Fruit fly (Drosophila melanogaster) whole organism, embryonic: ENCODE data around the gene Ssu72.

Experiments used
- Abd-B ChIP-seq: fragments of 200-800 bp; sonication (Bioruptor generic); optimal IDR thresholded peaks from 2 replicates; lab custom pipeline; 2018; ENCODE audit warnings: missing biosample characterization, mild to moderate bottlenecking, missing genetic modification characterization, moderate library complexity
- Ada2b ChIP-seq: fragments of 200-800 bp; sonication (Bioruptor generic); IDR thresholded peaks from 2 replicates; pipeline ENCODE4 v1.3.6; 2022; ENCODE audit warnings: missing biosample characterization, missing genetic modification characterization
- Adf1 ChIP-seq: fragments of 200-800 bp; sonication (Bioruptor generic); IDR thresholded peaks from 2 replicates; pipeline ENCODE4 v1.3.6; 2022; ENCODE audit warnings: missing biosample characterization, missing genetic modification characterization
- Asciz ChIP-seq: fragments of 200-800 bp; sonication (Bioruptor generic); optimal IDR thresholded peaks from 2 replicates; lab custom pipeline; 2017; ENCODE audit warnings: missing biosample characterization, mild to moderate bottlenecking, missing genetic modification characterization, missing genetic modification reagents
- Awh ChIP-seq: fragments of 200-800 bp; sonication (Bioruptor generic); IDR thresholded peaks from 2 replicates; pipeline ENCODE4, ENCODE4 v1.3.6; 2022; ENCODE audit warnings: missing biosample characterization, missing genetic modification characterization
- BtbVII ChIP-seq: fragments of 200-800 bp; sonication (Bioruptor generic); optimal IDR thresholded peaks from 3 replicates; lab custom pipeline; 2017; ENCODE audit warnings: missing biosample characterization, mild to moderate bottlenecking, missing genetic modification characterization
- C15 ChIP-seq: fragments of 200-800 bp; sonication (Bioruptor generic); IDR thresholded peaks from 3 replicates; pipeline ENCODE4 v1.3.6; 2022; ENCODE audit warnings: missing biosample characterization, missing genetic modification characterization
- CG10147 ChIP-seq: fragments of 200-800 bp; sonication (Bioruptor generic); optimal IDR thresholded peaks from 2 replicates; lab custom pipeline; 2019; ENCODE audit warnings: missing biosample characterization, mild to moderate bottlenecking, missing genetic modification characterization, moderate library complexity
- CG10321 ChIP-seq: fragments of 200-800 bp; sonication (Bioruptor generic); IDR thresholded peaks from 2 replicates; pipeline ENCODE4 v1.3.6; 2022; ENCODE audit warnings: missing biosample characterization, missing genetic modification characterization
- CG10565 ChIP-seq: fragments of 200-800 bp; sonication (Bioruptor generic); optimal IDR thresholded peaks from 3 replicates; lab custom pipeline; 2016; ENCODE audit warnings: missing biosample characterization, mild to moderate bottlenecking, missing genetic modification characterization
- CG10654 ChIP-seq: fragments of 200-800 bp; sonication (Bioruptor generic); optimal IDR thresholded peaks from 2 replicates; lab custom pipeline; 2016; ENCODE audit warnings: missing biosample characterization, missing genetic modification characterization
- CG11085 ChIP-seq: fragments of 200-800 bp; sonication (Bioruptor generic); IDR thresholded peaks from 2 replicates; pipeline ENCODE4 v1.3.6; 2022; ENCODE audit warnings: missing biosample characterization, missing genetic modification characterization
- CG11695 ChIP-seq: fragments of 200-800 bp; sonication (Bioruptor generic); IDR thresholded peaks from 3 replicates; pipeline ENCODE4 v1.3.6; 2022; ENCODE audit warnings: missing biosample characterization, missing genetic modification characterization
- CG11723 ChIP-seq: fragments of 200-800 bp; sonication (Bioruptor generic); optimal IDR thresholded peaks from 2 replicates; lab custom pipeline; 2017; ENCODE audit warnings: missing biosample characterization, mild to moderate bottlenecking, missing genetic modification characterization
- CG12155 ChIP-seq: fragments of 200-800 bp; sonication (Bioruptor generic); optimal IDR thresholded peaks from 3 replicates; lab custom pipeline; 2016; ENCODE audit warnings: missing biosample characterization, missing genetic modification characterization
- CG12659 ChIP-seq: fragments of 200-800 bp; sonication (Bioruptor generic); optimal IDR thresholded peaks from 3 replicates; lab custom pipeline; 2017; ENCODE audit warnings: mild to moderate bottlenecking, missing biosample characterization, missing genetic modification reagents, missing genetic modification characterization
- CG16815 ChIP-seq: fragments of 200-800 bp; sonication (Bioruptor generic); optimal IDR thresholded peaks from 3 replicates; lab custom pipeline; 2017; ENCODE audit warnings: missing biosample characterization, mild to moderate bottlenecking, missing genetic modification characterization
- CG2120 ChIP-seq: fragments of 200-800 bp; sonication (Bioruptor generic); optimal IDR thresholded peaks from 3 replicates; lab custom pipeline; 2016; ENCODE audit warnings: missing biosample characterization, missing genetic modification characterization
- CG31388 ChIP-seq: fragments of 200-800 bp; sonication (Bioruptor generic); optimal IDR thresholded peaks from 2 replicates; lab custom pipeline; 2016; ENCODE audit warnings: missing biosample characterization, missing genetic modification characterization
- CG34376 ChIP-seq: fragments of 200-800 bp; sonication (Bioruptor generic); optimal IDR thresholded peaks from 2 replicates; lab custom pipeline; 2018; ENCODE audit warnings: missing biosample characterization, mild to moderate bottlenecking, missing genetic modification characterization
- CG3726 ChIP-seq: fragments of 200-800 bp; sonication (Bioruptor generic); IDR thresholded peaks from 3 replicates; pipeline ENCODE4, ENCODE4 v1.3.6; 2022; ENCODE audit warnings: missing biosample characterization, missing genetic modification characterization
- CG4360 ChIP-seq: fragments of 200-800 bp; sonication (Bioruptor generic); IDR thresholded peaks from 2 replicates; pipeline ENCODE4 v1.3.6; 2022; ENCODE audit warnings: missing biosample characterization, missing genetic modification characterization
- CG4404 ChIP-seq: fragments of 200-800 bp; sonication (Bioruptor generic); IDR thresholded peaks from 2 replicates; pipeline ENCODE4 v1.3.6; 2022; ENCODE audit warnings: missing biosample characterization, missing genetic modification characterization
- CG6175 ChIP-seq: fragments of 200-800 bp; sonication (Bioruptor generic); IDR thresholded peaks from 3 replicates; pipeline ENCODE4 v1.3.6; 2022; ENCODE audit warnings: missing biosample characterization, missing genetic modification characterization
- CG9215 ChIP-seq: fragments of 200-800 bp; sonication (Bioruptor generic); IDR thresholded peaks from 2 replicates; pipeline ENCODE4 v1.3.6; 2022; ENCODE audit warnings: missing biosample characterization, missing genetic modification characterization
- Dek ChIP-seq: fragments of 200-800 bp; sonication (Bioruptor generic); optimal IDR thresholded peaks from 3 replicates; lab custom pipeline; 2019; ENCODE audit warnings: missing biosample characterization, mild to moderate bottlenecking, missing genetic modification characterization, moderate library complexity
- Fer3 ChIP-seq: fragments of 200-800 bp; sonication (Bioruptor generic); optimal IDR thresholded peaks from 2 replicates; lab custom pipeline; 2018; ENCODE audit warnings: missing biosample characterization, mild to moderate bottlenecking, missing genetic modification characterization, moderate library complexity
- Hmr ChIP-seq: fragments of 200-800 bp; sonication (Bioruptor generic); optimal IDR thresholded peaks from 3 replicates; lab custom pipeline; 2017; ENCODE audit warnings: mild to moderate bottlenecking, missing biosample characterization, missing genetic modification reagents, missing genetic modification characterization
- Jarid2 ChIP-seq: fragments of 200-800 bp; sonication (Bioruptor generic); optimal IDR thresholded peaks from 3 replicates; lab custom pipeline; 2017; ENCODE audit warnings: mild to moderate bottlenecking, missing biosample characterization, missing genetic modification reagents, missing genetic modification characterization
- MBD-R2 ChIP-seq: fragments of 200-800 bp; sonication (Bioruptor generic); IDR thresholded peaks from 2 replicates; pipeline ENCODE4 v1.3.6; 2022; ENCODE audit warnings: missing biosample characterization, missing genetic modification characterization
- PHDP ChIP-seq: fragments of 200-800 bp; sonication (Bioruptor generic); optimal IDR thresholded peaks from 3 replicates; lab custom pipeline; 2018; ENCODE audit warnings: missing biosample characterization, mild to moderate bottlenecking, missing genetic modification characterization, moderate library complexity
- Ptx1 ChIP-seq: fragments of 200-800 bp; sonication (Bioruptor generic); IDR thresholded peaks from 2 replicates; pipeline ENCODE4 v1.3.6; 2022; ENCODE audit warnings: missing biosample characterization, missing genetic modification characterization
- Trl ChIP-seq, 3 experiments: fragments of >200 bp in 2 of 3; fragments of 200-800 bp in 1 of 3; sonication (Bioruptor generic) in 1 of 3; optimal IDR thresholded peaks; 2 replicates in 1 of 3; 3 replicates in 2 of 3; lab custom pipeline; 2016 to 2017; ENCODE audit warnings: missing biosample characterization in 1 of 3, missing genetic modification characterization in 1 of 3
- aop ChIP-seq: fragments of 200-800 bp; sonication (Bioruptor generic); IDR thresholded peaks from 2 replicates; pipeline ENCODE4 v1.3.6; 2022; ENCODE audit warnings: missing biosample characterization, missing genetic modification characterization
- cg ChIP-seq: fragments of 200-800 bp; sonication (Bioruptor generic); optimal IDR thresholded peaks from 3 replicates; lab custom pipeline; 2019; ENCODE audit warnings: missing biosample characterization, mild to moderate bottlenecking, missing genetic modification characterization, moderate library complexity
- ci ChIP-seq: fragments of 200-800 bp; sonication (Bioruptor generic); IDR thresholded peaks from 3 replicates; pipeline ENCODE4 v1.3.6; 2022; ENCODE audit warnings: missing biosample characterization, missing genetic modification characterization
- ewg ChIP-seq: fragments of 200-800 bp; sonication (Bioruptor generic); optimal IDR thresholded peaks from 3 replicates; lab custom pipeline; 2017; ENCODE audit warnings: mild to moderate bottlenecking, missing biosample characterization, missing genetic modification reagents, missing genetic modification characterization
- fd3F ChIP-seq: fragments of 200-800 bp; sonication (Bioruptor generic); optimal IDR thresholded peaks from 2 replicates; lab custom pipeline; 2018; ENCODE audit warnings: missing biosample characterization, mild to moderate bottlenecking, missing genetic modification characterization, moderate library complexity
- fu2 ChIP-seq: fragments of 200-800 bp; sonication (Bioruptor generic); optimal IDR thresholded peaks from 2 replicates; lab custom pipeline; 2016; ENCODE audit warnings: missing biosample characterization, missing genetic modification characterization
- gcm2 ChIP-seq: fragments of 200-800 bp; sonication (Bioruptor generic); optimal IDR thresholded peaks from 2 replicates; lab custom pipeline; 2016; ENCODE audit warnings: missing biosample characterization, missing genetic modification characterization
- gro ChIP-seq: fragments of 200-800 bp; sonication (Bioruptor generic); optimal IDR thresholded peaks from 2 replicates; lab custom pipeline; 2016; ENCODE audit warnings: missing biosample characterization, missing genetic modification characterization
- hb ChIP-seq: fragments of 200-800 bp; sonication (Bioruptor generic); IDR thresholded peaks from 3 replicates; pipeline ENCODE4 v1.3.6; 2022; ENCODE audit warnings: missing biosample characterization, missing genetic modification characterization; ENCODE audit not compliant: partially characterized antibody
- lilli ChIP-seq: fragments of 200-800 bp; sonication (Bioruptor generic); optimal IDR thresholded peaks from 3 replicates; lab custom pipeline; 2016; ENCODE audit warnings: missing biosample characterization, missing genetic modification characterization
- lola ChIP-seq, 3 experiments: fragments of >200 bp in 2 of 3; fragments of 200-800 bp in 1 of 3; sonication (Bioruptor generic) in 1 of 3; optimal IDR thresholded peaks; 2 replicates each; lab custom pipeline; 2017 to 2019; ENCODE audit warnings: missing biosample characterization in 3 of 3, missing genetic modification characterization in 3 of 3, mild to moderate bottlenecking in 1 of 3, moderate library complexity in 1 of 3
- odd ChIP-seq: fragments of 200-800 bp; sonication (Bioruptor generic); optimal IDR thresholded peaks from 2 replicates; lab custom pipeline; 2017; ENCODE audit warnings: missing biosample characterization, mild to moderate bottlenecking, missing genetic modification characterization
- sens ChIP-seq: fragments of 200-800 bp; sonication (Bioruptor generic); peaks from one replicate; lab custom pipeline; 2016; ENCODE audit warnings: missing biosample characterization, missing genetic modification characterization
- shn ChIP-seq: fragments of 200-800 bp; sonication (Bioruptor generic); optimal IDR thresholded peaks from 3 replicates; lab custom pipeline; 2016; ENCODE audit warnings: missing biosample characterization, missing genetic modification characterization
- slbo ChIP-seq: fragments of 200-800 bp; sonication (Bioruptor generic); IDR thresholded peaks from 2 replicates; pipeline ENCODE4 v1.3.6; 2022; ENCODE audit warnings: missing biosample characterization, missing genetic modification characterization
- slou ChIP-seq: fragments of 200-800 bp; sonication (Bioruptor generic); optimal IDR thresholded peaks from 3 replicates; lab custom pipeline; 2016; ENCODE audit warnings: missing biosample characterization, missing genetic modification characterization
- stc ChIP-seq: fragments of 200-800 bp; sonication (Bioruptor generic); IDR thresholded peaks from 2 replicates; pipeline ENCODE4 v1.3.6; 2022; ENCODE audit warnings: missing biosample characterization, missing genetic modification characterization
- twi ChIP-seq: fragments of 200-800 bp; optimal IDR thresholded peaks from 2 replicates; lab custom pipeline; 2019; ENCODE audit warnings: missing biosample characterization, mild to moderate bottlenecking, missing genetic modification characterization, moderate library complexity

Gene Ssu72

DNA sequence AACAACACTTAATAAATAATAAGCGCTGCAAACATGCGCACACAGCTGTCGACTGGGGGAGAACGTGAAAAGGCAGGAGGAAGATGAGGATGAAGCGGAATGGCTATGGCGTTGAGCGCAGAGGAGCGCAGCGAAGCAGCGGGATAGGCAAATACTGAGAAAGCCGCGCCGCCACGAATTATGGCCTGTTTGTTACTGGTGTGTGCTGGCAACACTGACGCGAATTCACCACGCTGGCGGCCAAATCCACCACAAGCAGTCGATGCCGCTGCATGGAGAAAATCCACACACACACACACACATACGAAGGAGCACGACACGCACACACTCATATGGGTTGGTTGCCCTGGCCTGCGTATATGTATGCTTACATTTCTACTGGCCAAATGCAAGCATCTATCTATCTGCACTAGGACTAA is 27.4 kb upstream of the Ssu72 start (continued):
- no peak for TF ChIP-seq CG10147 (GFP tag; lab: Kevin White, UChicago)
- no peak for TF ChIP-seq Hmr (GFP tag; lab: Kevin White, UChicago)
- no peak for TF ChIP-seq CG31388 (GFP tag; lab: Kevin White, UChicago)
- no peak for TF ChIP-seq fu2 (GFP tag; lab: Kevin White, UChicago)
- no peak for TF ChIP-seq hb (GFP tag; lab: Robert Waterston, UW)
- no peak for TF ChIP-seq BtbVII (GFP tag; lab: Kevin White, UChicago)
- peak; percentile 54; the same call in 1 of the 2 replicates for TF ChIP-seq Adf1 (GFP tag; lab: Robert Waterston, UW)
- TF ChIP-seq MBD-R2 (GFP tag; lab: Robert Waterston, UW), result peak; percentile 17; the same call in 1 of the 2 replicates
- TF ChIP-seq CG12659 (GFP tag; lab: Kevin White, UChicago), result no peak
- TF ChIP-seq Ada2b (GFP tag; lab: Robert Waterston, UW), result no peak
- no peak for TF ChIP-seq PHDP (tag; lab: Kevin White, UChicago)
- TF ChIP-seq CG4404 (GFP tag; lab: Robert Waterston, UW), result no peak
- TF ChIP-seq CG11695 (GFP tag; lab: Robert Waterston, UW), result peak; percentile 9; the same call in 1 of the 3 replicates
- TF ChIP-seq CG12155 (GFP tag; lab: Kevin White, UChicago), result no peak
- no peak for TF ChIP-seq aop (GFP tag; lab: Robert Waterston, UW)
- TF ChIP-seq Ptx1, result no peak
- TF ChIP-seq Jarid2 (GFP tag; lab: Kevin White, UChicago), result no peak
- no peak; the same call in 1 of the 2 replicates for TF ChIP-seq CG4360 (GFP tag; lab: Robert Waterston, UW)
- no peak for TF ChIP-seq slbo (GFP tag; lab: Robert Waterston, UW)
- TF ChIP-seq CG6175, result no peak
- TF ChIP-seq cg (GFP tag; lab: Kevin White, UChicago), result peak; percentile 94
- peak; percentile 30 for TF ChIP-seq CG2120 (GFP tag; lab: Kevin White, UChicago)
- TF ChIP-seq slou (GFP tag; lab: Kevin White, UChicago), result no peak
- TF ChIP-seq CG9215 (GFP tag; lab: Robert Waterston, UW), result peak; percentile 86
- TF ChIP-seq CG11723 (GFP tag; lab: Kevin White, UChicago), result peak; percentile 22
- TF ChIP-seq Dek (tag; lab: Kevin White, UChicago), result no peak
- TF ChIP-seq fd3F (GFP tag; lab: Kevin White, UChicago), result no peak
- no peak for TF ChIP-seq CG10654
- no peak for TF ChIP-seq CG34376 (GFP tag; lab: Kevin White, UChicago)
- TF ChIP-seq odd (GFP tag; lab: Kevin White, UChicago), result no peak
- TF ChIP-seq Trl (optimal IDR thresholded peaks at IDR 0.05; lab: Kevin White, UChicago), result peak in 1 of 2 experiments; percentile 18
- no peak for TF ChIP-seq Trl (GFP tag; optimal IDR thresholded peaks at IDR 0.05; lab: Kevin White, UChicago)
- TF ChIP-seq CG16815 (GFP tag; lab: Kevin White, UChicago), result no peak
- TF ChIP-seq CG11085, result no peak
- TF ChIP-seq CG3726 (GFP tag; lab: Robert Waterston, UW), result no peak
- no peak for TF ChIP-seq Awh (GFP tag; lab: Robert Waterston, UW)
- no peak for TF ChIP-seq gro (GFP tag; lab: Kevin White, UChicago)
- TF ChIP-seq ewg (GFP tag; lab: Kevin White, UChicago), result peak; percentile 37
- no peak for TF ChIP-seq lola (GFP tag; optimal IDR thresholded peaks at IDR 0.05; lab: Kevin White, UChicago)
- TF ChIP-seq twi (tag; lab: Kevin White, UChicago), result no peak
- no peak for TF ChIP-seq Fer3
- no peak for TF ChIP-seq CG10565
- TF ChIP-seq Asciz (GFP tag; lab: Kevin White, UChicago), result no peak
- no peak for TF ChIP-seq shn
- TF ChIP-seq ci, result peak; percentile 54; the same call in 2 of the 3 replicates
- peak; percentile 76 for TF ChIP-seq sens (GFP tag; lab: Kevin White, UChicago)
- TF ChIP-seq gcm2 (GFP tag; lab: Kevin White, UChicago), result no peak
- TF ChIP-seq CG10321 (GFP tag; lab: Robert Waterston, UW), result no peak
- TF ChIP-seq Abd-B (GFP tag; lab: Kevin White, UChicago), result no peak
- TF ChIP-seq stc, result no peak
- TF ChIP-seq C15, result no peak
- TF ChIP-seq lilli, result no peak
